Fruit fly (Drosophila melanogaster) whole organism, prepupa: ENCODE data around the gene CG15715.

ENCODE experiments used
- Eip75B ChIP-seq: fragments of 200-800 bp; sonication (Bioruptor generic); optimal IDR thresholded peaks from 3 replicates; lab custom pipeline; 2016; ENCODE audit warnings: missing biosample characterization, missing genetic modification characterization
- Lpt ChIP-seq: fragments of 200-800 bp; sonication (Bioruptor generic); optimal IDR thresholded peaks from 3 replicates; lab custom pipeline; 2016; ENCODE audit warnings: missing biosample characterization, missing genetic modification characterization
- cyc ChIP-seq: fragments of 200-800 bp; sonication (Bioruptor generic); optimal IDR thresholded peaks from 3 replicates; lab custom pipeline; 2016; ENCODE audit warnings: missing biosample characterization, missing genetic modification characterization

dm6 chr3L:15856035-15856434 is 18.8 kb upstream of the CG15715 start:
- TF ChIP-seq Eip75B, result no peak
- TF ChIP-seq Lpt (GFP tag; lab: Kevin White, UChicago), result no peak
- no peak for TF ChIP-seq cyc (GFP tag; lab: Kevin White, UChicago)
